Worm (Caenorhabditis elegans): Measurements from ENCODE around the gene gpn-1.
A peak's percentile ranks its signal among the peaks of the same experiment; 100 is the strongest.

The gpn-1 gene

ce11 chrX:15681393-15681792 lies at the start of gene gpn-1:
Gene gpn-1 (plus strand): TSS chrX:15681693.
- TF ChIP-seq lin-11 (tag; optimal IDR thresholded peaks at IDR 0.05) (no peak), ceh-19 (GFP tag; optimal IDR thresholded peaks at IDR 0.05) (no peak), zip-5 (tag; optimal IDR thresholded peaks at IDR 0.05) (no peak), tbx-2 (tag; optimal IDR thresholded peaks at IDR 0.05) (no peak), Y22D7AL.16 (tag; optimal IDR thresholded peaks at IDR 0.05) (no peak), ceh-14 (tag; optimal IDR thresholded peaks at IDR 0.05) (no peak), elt-4 (tag; optimal IDR thresholded peaks at IDR 0.05) (no peak), ceh-18 (tag; optimal IDR thresholded peaks at IDR 0.05) (no peak)

DNA sequence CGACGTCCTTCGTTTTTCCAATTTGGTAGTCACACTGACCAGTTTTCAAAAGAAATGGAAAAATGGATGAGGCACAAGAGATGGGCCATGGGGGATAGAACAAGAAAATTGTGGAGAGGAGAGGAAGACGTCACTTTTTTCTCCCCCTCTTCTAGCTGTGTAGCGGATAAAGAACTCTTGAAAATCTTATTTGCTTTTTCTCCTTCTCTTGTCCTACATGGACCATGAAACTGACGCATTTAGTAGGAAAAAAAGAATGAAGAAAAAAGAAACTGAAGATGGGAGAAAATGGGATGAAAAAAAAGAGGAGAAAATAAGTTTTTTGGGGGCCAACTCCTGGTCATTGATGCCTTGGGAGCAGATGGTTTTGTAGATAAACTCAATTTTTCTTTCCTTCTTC lies 47.5 kb upstream of the gpn-1 start:
- TF ChIP-seq fkh-6 (tag; optimal IDR thresholded peaks at IDR 0.05) (no peak), ref-2 (tag; optimal IDR thresholded peaks at IDR 0.05) (no peak), nhr-11 (tag; optimal IDR thresholded peaks at IDR 0.05) (no peak), ceh-45 (GFP tag; IDR thresholded peaks at IDR 0.05) (no peak), unc-42 (tag; optimal IDR thresholded peaks at IDR 0.05) (peak; percentile 92)

ce11 chrX:15640603-15641002 lies 40.9 kb upstream of the gpn-1 start, which contains the start of gene K09E9.7:
Gene K09E9.7 (plus strand): TSS chrX:15640903.
- no peak for TF ChIP-seq elt-4 (tag; optimal IDR thresholded peaks at IDR 0.05)
- TF ChIP-seq gmeb-2 (tag; optimal IDR thresholded peaks at IDR 0.05), result no peak
- no peak for TF ChIP-seq T23F11.4 (GFP tag; optimal IDR thresholded peaks at IDR 0.05)
- no peak for TF ChIP-seq unc-55 (GFP tag; optimal IDR thresholded peaks at IDR 0.05)
- TF ChIP-seq rnt-1 (tag; optimal IDR thresholded peaks at IDR 0.05), result no peak
- no peak for TF ChIP-seq pros-1 (tag; optimal IDR thresholded peaks at IDR 0.05)
- no peak for TF ChIP-seq K02D7.2 (tag; optimal IDR thresholded peaks at IDR 0.05)
- TF ChIP-seq C38D4.7 (GFP tag; optimal IDR thresholded peaks at IDR 0.05), result no peak
- TF ChIP-seq pat-9 (tag; optimal IDR thresholded peaks at IDR 0.05), result no peak
- no peak for TF ChIP-seq sox-4 (tag; optimal IDR thresholded peaks at IDR 0.05)
- TF ChIP-seq C08G9.2 (tag; optimal IDR thresholded peaks at IDR 0.05), result no peak
- TF ChIP-seq nhr-232 (tag; optimal IDR thresholded peaks at IDR 0.05), result no peak
- no peak for TF ChIP-seq pax-1 (tag; optimal IDR thresholded peaks at IDR 0.05)
- no peak for TF ChIP-seq ztf-16 (tag; optimal IDR thresholded peaks at IDR 0.05)
- no peak for TF ChIP-seq nhr-11 (tag; optimal IDR thresholded peaks at IDR 0.05)

DNA sequence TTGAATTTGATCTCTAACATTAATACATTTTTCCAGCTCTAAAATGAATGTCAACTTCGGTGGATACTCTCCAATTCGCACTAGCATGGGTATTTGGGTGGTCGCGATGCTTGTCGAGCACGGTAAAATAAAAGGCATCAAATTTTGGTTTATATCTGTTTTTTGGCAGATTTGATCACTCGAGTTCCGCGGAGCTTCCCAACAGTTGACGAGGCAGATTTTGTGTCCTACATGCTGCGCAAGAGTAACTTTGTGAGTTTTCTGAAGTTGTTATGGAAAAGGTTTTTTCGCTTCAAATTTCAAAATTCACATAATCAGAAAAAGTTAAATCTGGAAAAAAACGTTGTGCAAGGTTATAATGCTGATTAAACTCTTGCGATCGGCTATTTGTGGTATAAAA lies 40.1 kb upstream of the gpn-1 start:
- TF ChIP-seq sdc-2 (tag; optimal IDR thresholded peaks at IDR 0.05) (no peak), ceh-24 (tag; optimal IDR thresholded peaks at IDR 0.05) (no peak), sox-4 (tag; optimal IDR thresholded peaks at IDR 0.05) (no peak), K09A11.1 (tag; optimal IDR thresholded peaks at IDR 0.05; ENCODE audit: insufficient read depth) (no peak), Y22D7AL.16 (tag; optimal IDR thresholded peaks at IDR 0.05) (no peak), ceh-45 (GFP tag; IDR thresholded peaks at IDR 0.05) (no peak), ceh-34 (tag; optimal IDR thresholded peaks at IDR 0.05) (no peak), ama-1 (optimal IDR thresholded peaks at IDR 0.05) (no peak), sox-2 (GFP tag; IDR thresholded peaks at IDR 0.05) (no peak)

- TF ChIP-seq K02D7.2 (tag; optimal IDR thresholded peaks at IDR 0.05) (no peak), dve-1 (tag; optimal IDR thresholded peaks at IDR 0.05) (no peak), sdc-2 (tag; optimal IDR thresholded peaks at IDR 0.05) (no peak), odd-2 (tag; optimal IDR thresholded peaks at IDR 0.05) (no peak), ceh-9 (tag; optimal IDR thresholded peaks at IDR 0.05) (no peak), tbx-7 (tag; optimal IDR thresholded peaks at IDR 0.05) (no peak), ceh-6 (GFP tag; optimal IDR thresholded peaks at IDR 0.05) (no peak), ceh-14 (tag; optimal IDR thresholded peaks at IDR 0.05) (no peak), pat-9 (tag; optimal IDR thresholded peaks at IDR 0.05) (no peak)
These were observed 38.9 kb upstream of the gpn-1 start, which contains the start of gene H08J19.1 for ce11 chrX:15642638-15643037. Gene H08J19.1 (plus strand): TSS chrX:15642938.
